Worm (Caenorhabditis elegans) whole organism, young adult: Measurements from ENCODE around the gene H23L24.4.

Experiments
- B0261.1 ChIP-seq: sonication (generic microtip); optimal IDR thresholded peaks from 2 replicates; lab custom pipeline; 2016; ENCODE audit warnings: mild to moderate bottlenecking, missing genetic modification characterization, moderate library complexity, missing compliant biosample characterization
- B0336.3 ChIP-seq: fragments of 200-800 bp; sonication (Bioruptor generic); IDR thresholded peaks from 2 replicates; pipeline ENCODE4 v1.3.6; 2022; ENCODE audit warnings: missing genetic modification characterization, missing compliant biosample characterization
- F22D6.2 ChIP-seq: sonication (generic microtip); optimal IDR thresholded peaks from 2 replicates; lab custom pipeline; 2016; ENCODE audit warnings: mild to moderate bottlenecking, missing genetic modification characterization, missing compliant biosample characterization
- F23B12.7 ChIP-seq: sonication (generic microtip); optimal IDR thresholded peaks from 2 replicates; lab custom pipeline; 2017; ENCODE audit warnings: missing genetic modification characterization, mild to moderate bottlenecking, missing compliant biosample characterization, antibody characterized with exemption, moderate library complexity; ENCODE audit not compliant: insufficient read depth
- F33H1.4 ChIP-seq: fragments of 200-800 bp; sonication (Bioruptor generic); IDR thresholded peaks from 2 replicates; pipeline ENCODE4 v1.3.6; 2022; ENCODE audit warnings: missing genetic modification reagents, missing genetic modification characterization, missing compliant biosample characterization
- F52B5.7 ChIP-seq: sonication (generic microtip); optimal IDR thresholded peaks from 2 replicates; lab custom pipeline; 2016; ENCODE audit warnings: mild to moderate bottlenecking, missing genetic modification characterization, missing compliant biosample characterization
- F57A8.1 ChIP-seq: fragments of 200-800 bp; sonication (Bioruptor generic); optimal IDR thresholded peaks from 2 replicates; lab custom pipeline; 2018; ENCODE audit warnings: mild to moderate bottlenecking, missing genetic modification characterization, moderate library complexity, missing compliant biosample characterization
- F57C9.4 ChIP-seq: sonication (generic microtip); optimal IDR thresholded peaks from 2 replicates; lab custom pipeline; 2017; ENCODE audit warnings: mild to moderate bottlenecking, missing genetic modification characterization, missing compliant biosample characterization
- T07F8.4 ChIP-seq: sonication (generic microtip); optimal IDR thresholded peaks from 2 replicates; lab custom pipeline; 2016; ENCODE audit warnings: mild to moderate bottlenecking, missing genetic modification characterization, moderate library complexity, missing compliant biosample characterization
- T26A5.8 ChIP-seq: sonication (generic microtip); optimal IDR thresholded peaks from 2 replicates; lab custom pipeline; 2016; ENCODE audit warnings: missing genetic modification characterization, missing compliant biosample characterization
- Y53F4B.3 ChIP-seq: fragments of 200-800 bp; sonication (Bioruptor generic); IDR thresholded peaks from 2 replicates; pipeline ENCODE4 v1.3.6; 2022; ENCODE audit warnings: missing genetic modification reagents, missing genetic modification characterization, missing compliant biosample characterization
- Y53G8AR.9 ChIP-seq: fragments of 200-800 bp; sonication (Bioruptor generic); conservative IDR thresholded peaks from 2 replicates; pipeline ENCODE4 v1.3.6; 2022; ENCODE audit warnings: missing genetic modification reagents, missing genetic modification characterization, missing compliant biosample characterization
- Y95B8A.8 ChIP-seq: fragments of 200-800 bp; sonication (Bioruptor generic); IDR thresholded peaks from 2 replicates; pipeline ENCODE4 v1.3.6; 2022; ENCODE audit warnings: missing genetic modification reagents, missing genetic modification characterization, missing compliant biosample characterization
- akir-1 ChIP-seq: fragments of 200-800 bp; sonication (Bioruptor generic); optimal IDR thresholded peaks from 2 replicates; lab custom pipeline; 2018; ENCODE audit warnings: mild to moderate bottlenecking, missing genetic modification characterization, moderate library complexity, missing compliant biosample characterization
- ama-1 ChIP-seq, 3 experiments: fragments of 150-350 bp in 1 of 3; sonication (generic microtip) in 2 of 3; optimal IDR thresholded peaks; 2 replicates each; lab custom pipeline; 2014 to 2018; ENCODE audit warnings: missing biosample characterization in 2 of 3, missing genetic modification characterization in 2 of 3, missing genetic modification reagents in 2 of 3
- athp-1 ChIP-seq: sonication (generic microtip); optimal IDR thresholded peaks from 2 replicates; lab custom pipeline; 2017; ENCODE audit warnings: mild to moderate bottlenecking, missing genetic modification characterization, missing compliant biosample characterization
- attf-5 ChIP-seq: fragments of 200-800 bp; sonication (Bioruptor generic); optimal IDR thresholded peaks from 2 replicates; lab custom pipeline; 2018; ENCODE audit warnings: mild to moderate bottlenecking, missing genetic modification characterization, missing compliant biosample characterization
- attf-6 ChIP-seq: fragments of 200-800 bp; sonication (Bioruptor generic); IDR thresholded peaks from 2 replicates; pipeline ENCODE4 v1.3.6; 2022; ENCODE audit warnings: missing genetic modification reagents, missing genetic modification characterization, missing compliant biosample characterization
- cebp-2 ChIP-seq: fragments of 200-800 bp; sonication (Bioruptor generic); IDR thresholded peaks from 2 replicates; pipeline ENCODE4 v1.3.6; 2022; ENCODE audit warnings: missing genetic modification characterization, missing compliant biosample characterization
- ceh-40 ChIP-seq: fragments of 200-800 bp; sonication (Bioruptor generic); IDR thresholded peaks from 2 replicates; pipeline ENCODE4 v1.3.6; 2022; ENCODE audit warnings: missing genetic modification characterization, missing compliant biosample characterization
- ceh-58 ChIP-seq: fragments of 200-800 bp; sonication (Bioruptor generic); IDR thresholded peaks from 2 replicates; pipeline ENCODE4 v1.3.6; 2022; ENCODE audit warnings: missing genetic modification characterization, missing compliant biosample characterization
- chd-7 ChIP-seq: sonication (generic microtip); optimal IDR thresholded peaks from 2 replicates; lab custom pipeline; 2016; ENCODE audit warnings: mild to moderate bottlenecking, missing genetic modification characterization, moderate library complexity, missing compliant biosample characterization
- dpff-1 ChIP-seq: sonication (generic microtip); optimal IDR thresholded peaks from 2 replicates; lab custom pipeline; 2017; ENCODE audit warnings: mild to moderate bottlenecking, missing genetic modification characterization, missing compliant biosample characterization
- egl-18 ChIP-seq: fragments of 200-800 bp; sonication (Bioruptor generic); IDR thresholded peaks from 2 replicates; pipeline ENCODE4 v1.3.6; 2022; ENCODE audit warnings: missing genetic modification reagents, missing genetic modification characterization, missing compliant biosample characterization
- egrh-3 ChIP-seq: fragments of 200-800 bp; sonication (Bioruptor generic); IDR thresholded peaks from 2 replicates; pipeline ENCODE4 v1.3.6; 2022; ENCODE audit warnings: missing genetic modification reagents, missing genetic modification characterization, missing compliant biosample characterization
- ekl-4 ChIP-seq: fragments of 200-800 bp; sonication (Bioruptor generic); IDR thresholded peaks from 2 replicates; pipeline ENCODE4 v1.3.6; 2022; ENCODE audit warnings: missing genetic modification reagents, missing genetic modification characterization, missing compliant biosample characterization
- gei-17 ChIP-seq: fragments of 200-800 bp; sonication (Bioruptor generic); optimal IDR thresholded peaks from 2 replicates; lab custom pipeline; 2018; ENCODE audit warnings: mild to moderate bottlenecking, missing genetic modification characterization, missing compliant biosample characterization
- him-1 ChIP-seq: sonication (generic microtip); optimal IDR thresholded peaks from 2 replicates; lab custom pipeline; 2016; ENCODE audit warnings: missing genotype, missing genetic modification reagents, missing genetic modification characterization, missing compliant biosample characterization
- hmg-20 ChIP-seq: fragments of 200-800 bp; sonication (Bioruptor generic); IDR thresholded peaks from 2 replicates; pipeline ENCODE4 v1.3.6; 2022; ENCODE audit warnings: missing genetic modification reagents, missing genetic modification characterization, missing compliant biosample characterization
- hrde-1 ChIP-seq: sonication (generic microtip); optimal IDR thresholded peaks from 2 replicates; lab custom pipeline; 2016; ENCODE audit warnings: missing genetic modification characterization, mild to moderate bottlenecking, missing compliant biosample characterization, moderate library complexity, missing genotype, missing genetic modification reagents, borderline replicate concordance
- lag-1 ChIP-seq: fragments of 200-800 bp; sonication (Bioruptor generic); IDR thresholded peaks from 2 replicates; pipeline ENCODE4 v1.3.6; 2022; ENCODE audit warnings: missing genetic modification reagents, missing genetic modification characterization, missing compliant biosample characterization
- lin-26 ChIP-seq: fragments of 200-800 bp; sonication (Bioruptor generic); IDR thresholded peaks from 2 replicates; pipeline ENCODE4 v1.3.6; 2022; ENCODE audit warnings: missing genetic modification reagents, missing genetic modification characterization, missing compliant biosample characterization
- lin-54 ChIP-seq: fragments of 200-800 bp; sonication (Bioruptor generic); optimal IDR thresholded peaks from 2 replicates; lab custom pipeline; 2018; ENCODE audit warnings: mild to moderate bottlenecking, missing genetic modification characterization, missing compliant biosample characterization
- lir-1 ChIP-seq: fragments of 200-800 bp; sonication (Bioruptor generic); conservative IDR thresholded peaks from 2 replicates; pipeline ENCODE4 v1.3.6; 2022; ENCODE audit warnings: missing genetic modification reagents, missing genetic modification characterization, missing compliant biosample characterization
- lsl-1 ChIP-seq: fragments of 200-800 bp; sonication (Bioruptor generic); optimal IDR thresholded peaks from 2 replicates; lab custom pipeline; 2018; ENCODE audit warnings: mild to moderate bottlenecking, missing genetic modification characterization, moderate library complexity, missing compliant biosample characterization
- lsy-27 ChIP-seq: sonication (generic microtip); optimal IDR thresholded peaks from 2 replicates; lab custom pipeline; 2017; ENCODE audit warnings: missing genetic modification characterization, mild to moderate bottlenecking, missing compliant biosample characterization, antibody characterized with exemption, missing genotype, borderline replicate concordance; ENCODE audit not compliant: insufficient read depth
- madf-8 ChIP-seq: fragments of 200-800 bp; sonication (Bioruptor generic); conservative IDR thresholded peaks from 2 replicates; pipeline ENCODE4 v1.3.6; 2022; ENCODE audit warnings: missing genetic modification reagents, missing genetic modification characterization, missing compliant biosample characterization
- mel-28 ChIP-seq: sonication (generic microtip); optimal IDR thresholded peaks from 2 replicates; lab custom pipeline; 2016; ENCODE audit warnings: borderline replicate concordance, mild to moderate bottlenecking, missing genetic modification characterization, missing compliant biosample characterization
- mxl-1 ChIP-seq: sonication (generic microtip); optimal IDR thresholded peaks from 2 replicates; lab custom pipeline; 2016; ENCODE audit warnings: missing genetic modification characterization, missing compliant biosample characterization
- nhr-27 ChIP-seq: fragments of 200-800 bp; sonication (Bioruptor generic); optimal IDR thresholded peaks from 2 replicates; lab custom pipeline; 2018; ENCODE audit warnings: mild to moderate bottlenecking, missing genetic modification characterization, moderate library complexity, missing compliant biosample characterization
- nhr-90 ChIP-seq: sonication (generic microtip); optimal IDR thresholded peaks from 2 replicates; lab custom pipeline; 2016; ENCODE audit warnings: missing genotype, mild to moderate bottlenecking, missing genetic modification characterization, missing compliant biosample characterization
- rcor-1 ChIP-seq: fragments of 200-800 bp; sonication (Bioruptor generic); IDR thresholded peaks from 2 replicates; pipeline ENCODE4 v1.3.6; 2022; ENCODE audit warnings: missing genetic modification reagents, missing genetic modification characterization, missing compliant biosample characterization
- repo-1 ChIP-seq: sonication (generic microtip); optimal IDR thresholded peaks from 2 replicates; lab custom pipeline; 2017; ENCODE audit warnings: mild to moderate bottlenecking, missing genetic modification characterization, missing compliant biosample characterization
- sdz-38 ChIP-seq: sonication (generic microtip); optimal IDR thresholded peaks from 2 replicates; lab custom pipeline; 2016; ENCODE audit warnings: missing genotype, missing genetic modification characterization, missing compliant biosample characterization
- tbp1 ChIP-seq: fragments of 200-800 bp; sonication (Bioruptor generic); optimal IDR thresholded peaks from 2 replicates; lab custom pipeline; 2018; ENCODE audit warnings: mild to moderate bottlenecking, missing genetic modification characterization, missing compliant biosample characterization
- unc-130 ChIP-seq: sonication (generic microtip); optimal IDR thresholded peaks from 2 replicates; lab custom pipeline; 2016; ENCODE audit warnings: missing genetic modification reagents, missing genetic modification characterization, missing compliant biosample characterization
- unc-62 ChIP-seq: fragments of 150-350 bp; optimal IDR thresholded peaks from 2 replicates; lab custom pipeline; 2014; ENCODE audit warnings: missing biosample characterization, missing genetic modification reagents, missing genetic modification characterization
- zfh-2 ChIP-seq: fragments of 200-800 bp; sonication (Bioruptor generic); conservative IDR thresholded peaks from 2 replicates; pipeline ENCODE4 v1.3.6; 2022; ENCODE audit warnings: missing genetic modification reagents, missing genetic modification characterization, missing compliant biosample characterization
- zim-3 ChIP-seq: sonication (generic microtip); optimal IDR thresholded peaks from 2 replicates; lab custom pipeline; 2017; ENCODE audit warnings: mild to moderate bottlenecking, missing genetic modification characterization, moderate library complexity, missing compliant biosample characterization
- ztf-22 ChIP-seq: fragments of 200-800 bp; sonication (Bioruptor generic); optimal IDR thresholded peaks from 2 replicates; lab custom pipeline; 2018; ENCODE audit warnings: mild to moderate bottlenecking, missing genetic modification characterization, moderate library complexity, missing compliant biosample characterization

Gene H23L24.4

DNA sequence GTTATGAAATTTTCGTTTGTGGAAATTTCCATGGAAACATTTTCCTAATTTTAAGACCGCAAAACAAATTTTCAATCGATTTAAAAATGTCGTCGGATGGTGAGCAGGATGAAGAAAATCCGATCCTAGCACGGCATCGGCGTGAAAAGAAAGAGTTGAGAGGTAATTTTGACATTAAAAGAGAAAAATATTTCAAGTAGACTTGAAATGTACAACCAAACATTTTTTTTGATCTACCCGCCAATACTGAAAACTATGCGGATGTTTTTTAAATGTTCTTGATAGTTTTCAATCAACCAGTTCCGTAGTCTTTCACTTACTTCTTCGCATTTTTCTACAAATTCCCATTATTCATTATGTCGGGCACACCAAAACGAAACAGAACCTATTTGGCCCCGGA is 22.7 kb upstream of the H23L24.4 start, which contains the start of gene otub-3:
Gene otub-3 (plus strand): TSS at position 56 of the 400 bp plus-strand sequence.
- TF ChIP-seq sdz-38 (no peak), unc-62 (GFP tag; lab: Kevin White, UChicago) (no peak), F22D6.2 (tag; lab: Kevin White, UChicago) (no peak), lin-26 (GFP tag; lab: Robert Waterston, UW) (no peak), madf-8 (GFP tag; lab: Robert Waterston, UW) (peak; percentile 74), Y95B8A.8 (GFP tag; lab: Robert Waterston, UW) (no peak), mel-28 (no peak), ekl-4 (GFP tag; lab: Robert Waterston, UW) (no peak), cebp-2 (GFP tag; lab: Robert Waterston, UW) (no peak), Y53G8AR.9 (no peak), F57C9.4 (tag; lab: Kevin White, UChicago) (no peak), Y53F4B.3 (GFP tag; lab: Robert Waterston, UW) (no peak), zim-3 (tag; lab: Kevin White, UChicago) (no peak), egl-18 (GFP tag; lab: Robert Waterston, UW) (no peak), lsl-1 (GFP tag; lab: Kevin White, UChicago) (no peak), lir-1 (GFP tag; lab: Robert Waterston, UW) (no peak), unc-130 (no peak), nhr-90 (tag; lab: Kevin White, UChicago) (no peak), ceh-40 (no peak), him-1 (tag; lab: Kevin White, UChicago) (no peak), egrh-3 (GFP tag; lab: Robert Waterston, UW) (no peak), B0261.1 (no peak), zfh-2 (no peak), lsy-27 (tag; lab: Kevin White, UChicago) (no peak), F33H1.4 (no peak), dpff-1 (tag; lab: Kevin White, UChicago) (no peak), lin-54 (GFP tag; lab: Kevin White, UChicago) (peak; percentile 13), hrde-1 (tag; lab: Kevin White, UChicago) (peak; percentile 24), athp-1 (peak; percentile 4), ceh-58 (GFP tag; lab: Robert Waterston, UW) (no peak), rcor-1 (GFP tag; lab: Robert Waterston, UW) (no peak), nhr-27 (tag; lab: Kevin White, UChicago) (no peak), akir-1 (GFP tag; lab: Kevin White, UChicago) (no peak), ama-1 (optimal IDR thresholded peaks at IDR 0.05; lab: Kevin White, UChicago) (no peak), ama-1 (GFP tag; optimal IDR thresholded peaks at IDR 0.05; lab: Kevin White, UChicago) (peak in 1 of 2 experiments; percentile 18), lag-1 (GFP tag; lab: Robert Waterston, UW) (no peak), F52B5.7 (tag; lab: Kevin White, UChicago) (no peak), attf-6 (GFP tag; lab: Robert Waterston, UW) (0 out of 2 replicates have a peak, but pooled peaks have one; percentile 57), chd-7 (no peak), mxl-1 (tag; lab: Kevin White, UChicago) (no peak), attf-5 (GFP tag; lab: Kevin White, UChicago) (no peak), gei-17 (GFP tag; lab: Kevin White, UChicago) (no peak), ztf-22 (GFP tag; lab: Kevin White, UChicago) (no peak), B0336.3 (GFP tag; lab: Robert Waterston, UW) (peak; percentile 44; the same call in 1 of the 2 replicates), tbp1 (GFP tag; lab: Kevin White, UChicago) (no peak), hmg-20 (GFP tag; lab: Robert Waterston, UW) (no peak), F57A8.1 (no peak), F23B12.7 (no peak), repo-1 (tag; lab: Kevin White, UChicago) (peak; percentile 20), T26A5.8 (tag; lab: Kevin White, UChicago) (no peak), T07F8.4 (tag; lab: Kevin White, UChicago) (no peak)
